Worm (Caenorhabditis elegans) whole organism, mixed stage, embryonic: ENCODE measurements around the gene F35D2.6.

Experiments
- ceh-39 ChIP-seq: fragments of 150-350 bp; optimal IDR thresholded peaks from 2 replicates; lab custom pipeline; 2014; ENCODE audit warnings: missing biosample characterization, missing genetic modification characterization
- ceh-43 ChIP-seq: fragments of 200-800 bp; sonication (Bioruptor generic); optimal IDR thresholded peaks from 2 replicates; lab custom pipeline; 2018; ENCODE audit warnings: mild to moderate bottlenecking, missing genetic modification characterization, moderate library complexity, missing compliant biosample characterization
- cnd-1 ChIP-seq: fragments of 200-800 bp; sonication (Bioruptor generic); optimal IDR thresholded peaks from 2 replicates; lab custom pipeline; 2018; ENCODE audit warnings: mild to moderate bottlenecking, missing genetic modification characterization, missing compliant biosample characterization
- lin-13 ChIP-seq: fragments of 150-350 bp; optimal IDR thresholded peaks from 2 replicates; lab custom pipeline; 2014; ENCODE audit warnings: missing biosample characterization, missing genetic modification characterization
- mep-1 ChIP-seq: fragments of 150-350 bp; optimal IDR thresholded peaks from 2 replicates; lab custom pipeline; 2017; ENCODE audit warnings: missing biosample characterization, missing genetic modification reagents, missing genetic modification characterization, inconsistent platforms
- sptf-1 ChIP-seq: sonication (generic microtip); optimal IDR thresholded peaks from 2 replicates; lab custom pipeline; 2017; ENCODE audit warnings: mild to moderate bottlenecking, missing genetic modification characterization, moderate library complexity, missing compliant biosample characterization
- unc-39 ChIP-seq: fragments of 150-350 bp; optimal IDR thresholded peaks from 2 replicates; lab custom pipeline; 2014; ENCODE audit warnings: missing biosample characterization, missing genetic modification characterization
- unc-62 ChIP-seq: fragments of 150-350 bp; optimal IDR thresholded peaks from 2 replicates; lab custom pipeline; 2014; ENCODE audit warnings: missing biosample characterization, missing genetic modification reagents, missing genetic modification characterization

DNA sequence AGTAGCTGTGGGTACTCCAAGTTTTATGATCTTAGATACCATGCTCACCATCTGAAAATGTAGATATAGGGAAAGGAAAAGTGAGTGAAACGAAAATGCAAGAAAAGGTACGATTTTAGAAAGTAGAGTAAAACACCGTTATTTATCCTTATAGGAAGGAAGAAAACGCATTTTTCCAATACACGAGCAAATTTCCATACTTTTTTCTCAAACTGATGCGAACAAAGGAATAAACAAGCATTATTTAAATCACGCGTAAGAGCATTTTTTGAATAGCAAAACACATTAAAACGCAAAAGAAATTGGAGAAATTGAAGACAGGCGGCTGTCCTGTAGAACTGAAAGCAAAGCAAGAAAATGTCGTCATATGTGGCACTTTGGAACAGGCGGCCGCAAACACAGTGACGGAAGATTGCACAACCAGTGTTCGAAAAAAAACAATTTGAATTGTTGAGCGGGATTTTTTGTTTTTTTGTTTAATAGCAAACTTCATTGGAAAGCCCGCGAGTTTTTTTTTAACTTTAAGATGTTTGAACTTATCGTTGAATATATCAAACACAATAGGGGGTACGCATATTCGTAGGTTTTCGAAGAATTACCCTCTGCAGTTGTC, 21.3 kb downstream of the F35D2.6 start, which contains the start of gene pgam-5:
- TF ChIP-seq ceh-39 (tag; lab: Kevin White, UChicago) (no peak), mep-1 (tag; lab: Kevin White, UChicago) (no peak), sptf-1 (tag; lab: Kevin White, UChicago) (no peak), unc-39 (tag; lab: Kevin White, UChicago) (no peak), unc-62 (GFP tag; lab: Kevin White, UChicago) (no peak), lin-13 (tag; lab: Kevin White, UChicago) (no peak), cnd-1 (no peak), ceh-43 (GFP tag; lab: Kevin White, UChicago) (no peak)
